ENCODE assay signal across 2 worm cellular contexts in genomic region chrV:19510925-19511324, ce11.
TF ChIP-seq lines count a peak whose summit lies in the region.

No protein-coding gene starts in this region.

TF ChIP-seq in whole organism, L4 larva, 104 proteins besides CTCF, POLR2A, EP300 and RAD21:
- TF ChIP-seq saeg-2 (GFP tag; IDR thresholded peaks at IDR 0.05; lab: Robert Waterston, UW) (no peak), set-16 (GFP tag; IDR thresholded peaks at IDR 0.05; lab: Robert Waterston, UW) (peak; percentile 63)

TF ChIP-seq in whole organism, young adult, 124 proteins besides CTCF, POLR2A, EP300 and RAD21:
- TF ChIP-seq unc-130 (GFP tag; optimal IDR thresholded peaks at IDR 0.05; lab: Kevin White, UChicago): no peak
- peak; percentile 72; the same call in 1 of the 2 replicates for TF ChIP-seq zfh-2 (GFP tag; conservative IDR thresholded peaks at IDR 0.05; lab: Robert Waterston, UW)
